Worm (Caenorhabditis elegans) whole organism, L4/young adult: ENCODE data around the gene poml-4.

ENCODE experiments used
- dao-5 ChIP-seq: sonication (generic microtip); optimal IDR thresholded peaks from 2 replicates; lab custom pipeline; 2016; ENCODE audit warnings: missing genotype, missing genetic modification characterization, moderate library complexity, missing compliant biosample characterization
- him-1 ChIP-seq: sonication (generic microtip); optimal IDR thresholded peaks from 2 replicates; lab custom pipeline; 2016; ENCODE audit warnings: missing genotype, missing genetic modification reagents, missing genetic modification characterization, missing compliant biosample characterization

DNA sequence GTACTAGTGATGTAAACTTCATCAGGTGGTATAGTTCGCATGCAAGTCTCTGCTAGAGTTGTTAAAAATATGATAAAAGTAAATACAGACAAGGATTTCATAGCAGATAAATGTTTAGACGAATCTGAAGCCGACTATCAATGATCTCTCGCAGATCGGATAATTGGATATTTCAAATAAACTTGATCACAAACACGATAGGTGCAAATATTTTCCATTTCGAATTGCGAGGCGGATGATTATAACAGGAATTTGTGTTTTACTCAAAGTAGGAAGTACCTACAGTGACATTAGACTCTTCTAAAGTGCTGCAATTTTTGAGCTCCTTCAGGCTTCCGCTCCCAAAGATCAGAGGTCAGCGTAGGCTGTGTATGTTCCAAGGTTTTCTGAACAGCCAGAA is 49.1 kb downstream of the poml-4 start, which contains the start of gene T07H3.7:
- TF ChIP-seq dao-5 (tag; lab: Kevin White, UChicago) = no peak
- no peak for TF ChIP-seq him-1 (tag; lab: Kevin White, UChicago)
